Worm (Caenorhabditis elegans): ENCODE results near the gene Y48A6C.4.

Gene Y48A6C.4

DNA sequence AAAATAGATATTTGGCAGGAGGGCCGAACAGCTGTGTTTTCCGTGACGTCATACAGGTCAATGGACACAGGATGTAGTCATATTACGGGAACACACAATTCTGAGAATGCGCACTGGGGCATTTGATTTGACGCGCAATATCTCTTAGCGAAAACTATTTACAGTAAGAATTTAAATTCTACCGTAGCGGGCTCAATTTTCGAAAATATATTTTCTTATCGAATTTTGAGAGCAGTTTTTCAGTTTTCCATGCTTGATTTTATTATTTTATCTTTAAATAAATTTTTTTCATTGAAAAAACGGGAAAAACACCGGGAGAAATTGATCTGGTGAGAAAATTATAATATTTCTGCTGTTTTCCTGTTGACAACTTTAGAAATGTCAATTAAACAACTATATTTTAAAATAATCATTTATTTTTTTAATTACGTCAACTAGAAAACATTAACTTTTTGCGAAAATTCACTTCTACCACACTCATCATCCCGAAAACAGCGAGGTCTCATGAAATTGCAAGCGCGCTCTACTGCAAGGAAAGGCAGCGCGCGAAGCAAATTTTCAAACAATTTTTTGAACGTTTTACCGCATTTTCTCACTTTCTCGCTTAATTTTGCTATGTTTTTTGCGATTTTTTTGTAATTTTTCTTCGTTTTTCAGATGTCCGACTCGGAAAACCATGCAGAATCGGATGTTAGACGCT lies 22.3 kb downstream of the Y48A6C.4 start, which contains the start of the genes Y47D3A.1 and pola-1 (continued):
- TF ChIP-seq rec-8 (tag; optimal IDR thresholded peaks at IDR 0.05), result no peak
- no peak for TF ChIP-seq hlh-26 (GFP tag; conservative IDR thresholded peaks at IDR 0.05)
- TF ChIP-seq rpc-1 (optimal IDR thresholded peaks at IDR 0.05), result no peak
- no peak for TF ChIP-seq rpc-1 (tag; optimal IDR thresholded peaks at IDR 0.05)
- TF ChIP-seq dpff-1 (tag; optimal IDR thresholded peaks at IDR 0.05), result no peak
- TF ChIP-seq fkh-3 (tag; optimal IDR thresholded peaks at IDR 0.05), result no peak
- peak; percentile 76 for TF ChIP-seq F23B12.7 (tag; optimal IDR thresholded peaks at IDR 0.05; ENCODE audit: insufficient read depth)
- peak; percentile 61; the same call in 1 of the 2 replicates for TF ChIP-seq lir-1 (GFP tag; conservative IDR thresholded peaks at IDR 0.05)
- TF ChIP-seq B0336.3 (GFP tag; IDR thresholded peaks at IDR 0.05), result no peak
- TF ChIP-seq mxl-1 (tag; optimal IDR thresholded peaks at IDR 0.05), result no peak
- TF ChIP-seq K12H6.12 (tag; optimal IDR thresholded peaks at IDR 0.05), result peak; percentile 43
- no peak for TF ChIP-seq aptf-3 (GFP tag; IDR thresholded peaks at IDR 0.05)
- peak; percentile 90 for TF ChIP-seq dox-1 (GFP tag; IDR thresholded peaks at IDR 0.05)
- 0 out of 2 replicates have a peak, but pooled peaks have one; percentile 19 for TF ChIP-seq Y53F4B.3 (GFP tag; IDR thresholded peaks at IDR 0.05)
- TF ChIP-seq lsy-27 (tag; optimal IDR thresholded peaks at IDR 0.05; ENCODE audit: borderline replicate concordance, insufficient read depth), result no peak
- no peak for TF ChIP-seq lin-40 (tag; optimal IDR thresholded peaks at IDR 0.05)
- TF ChIP-seq snpc-1.3 (tag; optimal IDR thresholded peaks at IDR 0.05; ENCODE audit: insufficient read depth), result peak; percentile 55
- TF ChIP-seq ztf-28 (GFP tag; IDR thresholded peaks at IDR 0.05), result 0 out of 2 replicates have a peak, but pooled peaks have one; percentile 64
- 0 out of 2 replicates have a peak, but pooled peaks have one; percentile 7 for TF ChIP-seq ztf-25 (GFP tag; IDR thresholded peaks at IDR 0.05)
- 0 out of 2 replicates have a peak, but pooled peaks have one; percentile 62 for TF ChIP-seq aptf-2 (GFP tag; conservative IDR thresholded peaks at IDR 0.05)
- TF ChIP-seq lag-1 (GFP tag; IDR thresholded peaks at IDR 0.05), result no peak
- TF ChIP-seq F49E8.2 (tag; optimal IDR thresholded peaks at IDR 0.05; ENCODE audit: insufficient read depth), result peak; percentile 49
- peak; percentile 91 for TF ChIP-seq dpl-1 (GFP tag; optimal IDR thresholded peaks at IDR 0.05)
- no peak for TF ChIP-seq let-526 (GFP tag; IDR thresholded peaks at IDR 0.05)
- TF ChIP-seq bed-1 (GFP tag; IDR thresholded peaks at IDR 0.05), result no peak
- TF ChIP-seq attf-5 (GFP tag; optimal IDR thresholded peaks at IDR 0.05), result peak; percentile 81
- peak; percentile 52 for TF ChIP-seq rcor-1 (GFP tag; IDR thresholded peaks at IDR 0.05)
- TF ChIP-seq lin-54 (GFP tag; optimal IDR thresholded peaks at IDR 0.05), result peak; percentile 89
- TF ChIP-seq D2030.7 (GFP tag; IDR thresholded peaks at IDR 0.05), result peak; percentile 83
- TF ChIP-seq ekl-4 (GFP tag; IDR thresholded peaks at IDR 0.05), result no peak
- 0 out of 2 replicates have a peak, but pooled peaks have one; percentile 28 for TF ChIP-seq B0019.2 (GFP tag; conservative IDR thresholded peaks at IDR 0.05)
- no peak for TF ChIP-seq F55B11.4 (tag; optimal IDR thresholded peaks at IDR 0.05; ENCODE audit: borderline replicate concordance, insufficient read depth)
- no peak for TF ChIP-seq somi-1 (GFP tag; optimal IDR thresholded peaks at IDR 0.05)
- TF ChIP-seq madf-3 (GFP tag; IDR thresholded peaks at IDR 0.05), result 0 out of 2 replicates have a peak, but pooled peaks have one; percentile 40
- TF ChIP-seq T07F8.4 (tag; optimal IDR thresholded peaks at IDR 0.05), result no peak
- TF ChIP-seq lsl-1 (GFP tag; optimal IDR thresholded peaks at IDR 0.05), result peak; percentile 65
- TF ChIP-seq him-1 (tag; optimal IDR thresholded peaks at IDR 0.05), result peak; percentile 46
- TF ChIP-seq chd-7 (tag; optimal IDR thresholded peaks at IDR 0.05), result no peak
- TF ChIP-seq xnd-1 (tag; optimal IDR thresholded peaks at IDR 0.05), result no peak
- no peak for TF ChIP-seq B0035.1 (tag; optimal IDR thresholded peaks at IDR 0.05)
- no peak for TF ChIP-seq unc-62 (GFP tag; optimal IDR thresholded peaks at IDR 0.05)
- TF ChIP-seq hrde-1 (tag; optimal IDR thresholded peaks at IDR 0.05; ENCODE audit: borderline replicate concordance), result no peak
- no peak for TF ChIP-seq akir-1 (GFP tag; optimal IDR thresholded peaks at IDR 0.05)
- no peak for TF ChIP-seq zim-3 (tag; optimal IDR thresholded peaks at IDR 0.05)
- 0 out of 2 replicates have a peak, but pooled peaks have one; percentile 34 for TF ChIP-seq Y53G8AR.9 (GFP tag; conservative IDR thresholded peaks at IDR 0.05)
- no peak for TF ChIP-seq nfya-2 (GFP tag; IDR thresholded peaks at IDR 0.05)
